Worm (Caenorhabditis elegans) whole organism, mixed stage, embryonic: ENCODE data around the gene fbxa-16.
A peak's percentile ranks its signal among the peaks of the same experiment; 100 is the strongest.
"Not testable (repeated sequence)": the region's sequence is repeated elsewhere in the genome, so short reads cannot be mapped to it uniquely, and the experiment has no call there.

Experiments used
- M03D4.4 ChIP-seq: sonication (generic microtip); optimal IDR thresholded peaks from 2 replicates; lab custom pipeline; 2017; ENCODE audit warnings: mild to moderate bottlenecking, missing genetic modification characterization, missing compliant biosample characterization
- blmp-1 ChIP-seq: fragments of 150-350 bp; optimal IDR thresholded peaks from 2 replicates; lab custom pipeline; 2014; ENCODE audit warnings: missing biosample characterization, missing genetic modification characterization
- ceh-43 ChIP-seq: fragments of 200-800 bp; sonication (Bioruptor generic); optimal IDR thresholded peaks from 2 replicates; lab custom pipeline; 2018; ENCODE audit warnings: mild to moderate bottlenecking, missing genetic modification characterization, moderate library complexity, missing compliant biosample characterization
- ces-1 ChIP-seq: fragments of 150-350 bp; optimal IDR thresholded peaks from 2 replicates; lab custom pipeline; 2014; ENCODE audit warnings: missing biosample characterization, missing genetic modification reagents, missing genetic modification characterization
- drap-1 ChIP-seq: fragments of 200-800 bp; sonication (Bioruptor generic); optimal IDR thresholded peaks from 3 replicates; lab custom pipeline; 2018; ENCODE audit warnings: mild to moderate bottlenecking, missing genetic modification characterization, missing compliant biosample characterization
- ham-2 ChIP-seq: fragments of 200-800 bp; sonication (Bioruptor generic); optimal IDR thresholded peaks from 2 replicates; lab custom pipeline; 2018; ENCODE audit warnings: mild to moderate bottlenecking, missing genetic modification characterization, missing compliant biosample characterization
- hlh-1 ChIP-seq: fragments of 150-350 bp; optimal IDR thresholded peaks from 2 replicates; lab custom pipeline; 2014; ENCODE audit warnings: missing biosample characterization, missing genetic modification reagents, missing genetic modification characterization
- lin-13 ChIP-seq: fragments of 150-350 bp; optimal IDR thresholded peaks from 2 replicates; lab custom pipeline; 2014; ENCODE audit warnings: missing biosample characterization, missing genetic modification characterization
- lsy-2 ChIP-seq: fragments of 150-350 bp; optimal IDR thresholded peaks from 2 replicates; lab custom pipeline; 2014; ENCODE audit warnings: missing biosample characterization, missing genetic modification characterization
- nhr-12 ChIP-seq: fragments of 150-350 bp; optimal IDR thresholded peaks from 2 replicates; lab custom pipeline; 2014; ENCODE audit warnings: missing biosample characterization, missing genetic modification characterization
- nhr-237 ChIP-seq: fragments of 150-350 bp; optimal IDR thresholded peaks from 2 replicates; lab custom pipeline; 2014; ENCODE audit warnings: missing biosample characterization, missing genetic modification characterization
- nhr-76 ChIP-seq: sonication (generic microtip); optimal IDR thresholded peaks from 2 replicates; lab custom pipeline; 2017; ENCODE audit warnings: missing biosample characterization, missing genetic modification characterization
- sem-2 ChIP-seq: fragments of 200-800 bp; sonication (Bioruptor generic); optimal IDR thresholded peaks from 2 replicates; lab custom pipeline; 2018; ENCODE audit warnings: mild to moderate bottlenecking, missing genetic modification characterization, missing compliant biosample characterization
- snpc-4 ChIP-seq: fragments of 150-350 bp; optimal IDR thresholded peaks from 2 replicates; lab custom pipeline; 2014; ENCODE audit warnings: missing biosample characterization, missing genetic modification characterization
- tbx-8 ChIP-seq: fragments of 200-800 bp; sonication (Bioruptor generic); optimal IDR thresholded peaks from 2 replicates; lab custom pipeline; 2018; ENCODE audit warnings: mild to moderate bottlenecking, missing genetic modification characterization, moderate library complexity, missing compliant biosample characterization
- unc-39 ChIP-seq: fragments of 150-350 bp; optimal IDR thresholded peaks from 2 replicates; lab custom pipeline; 2014; ENCODE audit warnings: missing biosample characterization, missing genetic modification characterization
- zip-8 ChIP-seq: fragments of 150-350 bp; optimal IDR thresholded peaks from 2 replicates; lab custom pipeline; 2014; ENCODE audit warnings: missing biosample characterization, missing genetic modification characterization
- ztf-11 ChIP-seq: fragments of 150-350 bp; optimal IDR thresholded peaks from 2 replicates; lab custom pipeline; 2014; ENCODE audit warnings: missing biosample characterization, missing genetic modification characterization

fbxa-16 gene

DNA sequence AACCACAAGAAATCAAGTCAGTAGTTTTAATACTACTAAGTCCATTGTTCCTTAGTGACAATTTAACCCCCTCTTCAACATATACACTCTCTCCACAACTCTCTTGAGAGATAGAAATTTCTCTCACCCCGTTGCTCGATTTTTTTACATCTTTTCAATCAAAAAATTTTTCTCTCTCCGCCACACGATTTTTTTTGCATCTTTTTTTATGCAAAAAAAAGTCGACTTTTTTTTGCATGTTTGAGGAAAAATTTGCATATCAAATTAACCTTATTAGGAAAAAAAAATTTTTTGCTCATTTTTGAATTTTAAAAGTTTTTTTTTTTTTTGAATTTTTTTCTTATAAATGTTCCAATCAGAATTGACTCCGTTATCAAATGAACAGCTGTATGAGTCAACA lies 27.4 kb downstream of the fbxa-16 start:
- TF ChIP-seq ces-1 = peak; percentile 31
- TF ChIP-seq hlh-1 (tag; lab: Kevin White, UChicago) = no peak

DNA sequence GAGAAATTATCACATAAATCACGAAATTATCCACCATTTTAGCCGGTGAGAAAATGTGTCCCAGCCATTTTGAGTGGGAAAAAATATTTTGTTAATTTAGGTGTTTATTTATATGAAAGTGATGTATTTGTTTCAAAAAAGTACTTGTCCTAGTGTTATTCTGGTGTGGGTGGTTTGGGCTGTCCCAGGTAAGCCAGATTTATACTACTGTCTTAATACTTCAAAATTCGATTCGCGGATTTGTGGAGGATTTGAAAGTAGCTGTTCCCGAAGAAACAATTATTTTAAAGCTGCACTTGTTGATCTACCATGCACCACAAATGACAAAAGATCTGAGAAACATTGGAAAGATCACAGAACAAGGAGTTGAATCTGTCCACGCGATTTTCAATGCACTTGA lies 28.4 kb downstream of the fbxa-16 start, which contains the start of gene Y73B3A.11:
TSS of gene Y73B3A.11 (plus strand) at position 301 of the 400 bp plus-strand sequence.
- no peak for TF ChIP-seq snpc-4
- TF ChIP-seq unc-39 (tag; lab: Kevin White, UChicago) = no peak
- TF ChIP-seq hlh-1 (tag; lab: Kevin White, UChicago) = no peak
- no peak for TF ChIP-seq ztf-11
- no peak for TF ChIP-seq tbx-8
- no peak for TF ChIP-seq blmp-1 (tag; lab: Kevin White, UChicago)
- no peak for TF ChIP-seq ceh-43 (GFP tag; lab: Kevin White, UChicago)
- no peak for TF ChIP-seq M03D4.4
- TF ChIP-seq drap-1 = no peak
- TF ChIP-seq nhr-237 (tag; lab: Kevin White, UChicago) = no peak
- no peak for TF ChIP-seq zip-8 (tag; lab: Kevin White, UChicago)
- no peak for TF ChIP-seq lin-13 (tag; lab: Kevin White, UChicago)
- TF ChIP-seq ces-1 = no peak
- TF ChIP-seq ham-2 (GFP tag; lab: Kevin White, UChicago) = no peak
- TF ChIP-seq sem-2 (GFP tag; lab: Kevin White, UChicago) = no peak

DNA sequence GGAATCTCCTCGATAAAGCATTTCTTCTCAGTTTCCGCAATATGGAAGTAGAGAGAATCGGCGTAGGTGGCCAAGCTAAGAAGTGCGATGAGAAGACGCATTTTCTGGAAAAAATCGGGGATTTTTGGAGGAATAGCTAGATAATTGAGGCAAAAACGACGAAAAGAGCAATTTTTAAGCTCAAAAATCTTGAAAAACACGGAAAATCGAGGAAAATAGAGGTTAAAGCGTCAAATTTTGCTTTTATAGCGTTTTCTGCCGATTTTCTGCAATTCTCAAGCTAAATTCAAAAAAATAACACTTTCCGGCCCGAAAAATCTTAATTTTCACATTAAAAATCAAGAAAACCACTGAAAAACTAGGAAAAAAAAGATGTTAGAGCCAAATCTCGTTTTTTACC lies 43.6 kb downstream of the fbxa-16 start, which contains the start of gene tmed-12:
TSS of gene tmed-12 (minus strand) at position 101 of the 400 bp plus-strand sequence.
- not testable (repeated sequence) for TF ChIP-seq nhr-12 (tag; lab: Kevin White, UChicago); nhr-76; lsy-2 (tag; lab: Kevin White, UChicago)
